Fruit fly (Drosophila melanogaster) whole organism, embryonic: Measurements from ENCODE around the gene Tps1.

Experiments used
- Adf1 ChIP-seq: fragments of 200-800 bp; sonication (Bioruptor generic); IDR thresholded peaks from 2 replicates; pipeline ENCODE4 v1.3.6; 2022; ENCODE audit warnings: missing biosample characterization, missing genetic modification characterization
- Aef1 ChIP-seq: fragments of 200-800 bp; sonication (Bioruptor generic); IDR thresholded peaks from 3 replicates; pipeline ENCODE4 v1.3.6; 2022; ENCODE audit warnings: missing biosample characterization, missing genetic modification characterization
- Atf6 ChIP-seq: fragments of 200-800 bp; sonication (Bioruptor generic); IDR thresholded peaks from 2 replicates; pipeline ENCODE4 v1.3.6; 2022; ENCODE audit warnings: missing biosample characterization, missing genetic modification characterization
- B-H2 ChIP-seq: fragments of 200-800 bp; sonication (Bioruptor generic); optimal IDR thresholded peaks from 2 replicates; lab custom pipeline; 2018; ENCODE audit warnings: missing biosample characterization, mild to moderate bottlenecking, missing genetic modification characterization
- BtbVII ChIP-seq: fragments of 200-800 bp; sonication (Bioruptor generic); optimal IDR thresholded peaks from 3 replicates; lab custom pipeline; 2017; ENCODE audit warnings: missing biosample characterization, mild to moderate bottlenecking, missing genetic modification characterization
- CG11398 ChIP-seq: fragments of 200-800 bp; sonication (Bioruptor generic); optimal IDR thresholded peaks from 2 replicates; lab custom pipeline; 2016; ENCODE audit warnings: missing biosample characterization, missing genetic modification characterization
- CG12299 ChIP-seq: fragments of 200-800 bp; sonication (Bioruptor generic); optimal IDR thresholded peaks from 2 replicates; lab custom pipeline; 2018; ENCODE audit warnings: missing biosample characterization, mild to moderate bottlenecking, missing genetic modification characterization
- CG12769 ChIP-seq: fragments of 200-800 bp; sonication (Bioruptor generic); optimal IDR thresholded peaks from 2 replicates; lab custom pipeline; 2019; ENCODE audit warnings: missing biosample characterization, mild to moderate bottlenecking, missing genetic modification characterization, moderate library complexity
- CG13624 ChIP-seq: fragments of 200-800 bp; sonication (Bioruptor generic); optimal IDR thresholded peaks from 2 replicates; lab custom pipeline; 2016; ENCODE audit warnings: missing biosample characterization, missing genetic modification characterization
- CG14441 ChIP-seq: fragments of 200-800 bp; sonication (Bioruptor generic); IDR thresholded peaks from 2 replicates; pipeline ENCODE4 v1.3.6; 2022; ENCODE audit warnings: missing biosample characterization, missing genetic modification characterization
- CG1792 ChIP-seq: fragments of 200-800 bp; sonication (Bioruptor generic); optimal IDR thresholded peaks from 2 replicates; lab custom pipeline; 2016; ENCODE audit warnings: missing biosample characterization, missing genetic modification characterization
- CG2120 ChIP-seq: fragments of 200-800 bp; sonication (Bioruptor generic); optimal IDR thresholded peaks from 3 replicates; lab custom pipeline; 2016; ENCODE audit warnings: missing biosample characterization, missing genetic modification characterization
- CG3838 ChIP-seq: fragments of 200-800 bp; sonication (Bioruptor generic); optimal IDR thresholded peaks from 3 replicates; lab custom pipeline; 2016; ENCODE audit warnings: missing biosample characterization, missing genetic modification characterization
- CG4424 ChIP-seq: fragments of 200-800 bp; sonication (Bioruptor generic); optimal IDR thresholded peaks from 3 replicates; lab custom pipeline; 2016; ENCODE audit warnings: missing biosample characterization, missing genetic modification characterization
- CG5180 ChIP-seq: fragments of 200-800 bp; sonication (Bioruptor generic); optimal IDR thresholded peaks from 3 replicates; lab custom pipeline; 2017; ENCODE audit warnings: missing biosample characterization, missing genetic modification characterization, mild to moderate bottlenecking, moderate library complexity, missing genetic modification reagents
- CG7372 ChIP-seq: fragments of 200-800 bp; sonication (Bioruptor generic); IDR thresholded peaks from 2 replicates; pipeline ENCODE4 v1.3.6; 2022; ENCODE audit warnings: missing biosample characterization, missing genetic modification characterization
- CG8089 ChIP-seq: fragments of 200-800 bp; sonication (Bioruptor generic); optimal IDR thresholded peaks from 3 replicates; lab custom pipeline; 2016; ENCODE audit warnings: missing biosample characterization, missing genetic modification characterization
- CG8924 ChIP-seq: fragments of 200-800 bp; optimal IDR thresholded peaks from 3 replicates; lab custom pipeline; 2019; ENCODE audit warnings: missing biosample characterization, mild to moderate bottlenecking, missing genetic modification characterization, moderate library complexity
- CG9727 ChIP-seq: fragments of 200-800 bp; sonication (Bioruptor generic); optimal IDR thresholded peaks from 3 replicates; lab custom pipeline; 2017; ENCODE audit warnings: missing biosample characterization, mild to moderate bottlenecking, missing genetic modification characterization
- CHES-1-like ChIP-seq: fragments of 200-800 bp; sonication (Bioruptor generic); optimal IDR thresholded peaks from 2 replicates; lab custom pipeline; 2016; ENCODE audit warnings: missing biosample characterization, missing genetic modification characterization
- CkIIα-i1 ChIP-seq: fragments of 200-800 bp; sonication (Bioruptor generic); IDR thresholded peaks from 2 replicates; pipeline ENCODE4 v1.3.6; 2022; ENCODE audit warnings: missing biosample characterization, missing genetic modification characterization
- HLH54F ChIP-seq: fragments of 200-800 bp; sonication (Bioruptor generic); optimal IDR thresholded peaks from 3 replicates; lab custom pipeline; 2016; ENCODE audit warnings: missing biosample characterization, missing genetic modification characterization
- Hr51 ChIP-seq, 2 experiments: fragments of 200-800 bp; sonication (Bioruptor generic); optimal IDR thresholded peaks; 2 replicates in 1 of 2; 3 replicates in 1 of 2; lab custom pipeline; 2016 to 2018; ENCODE audit warnings: missing biosample characterization in 2 of 2, missing genetic modification characterization in 2 of 2, mild to moderate bottlenecking in 1 of 2, moderate library complexity in 1 of 2
- Lim3 ChIP-seq: fragments of 200-800 bp; sonication (Bioruptor generic); IDR thresholded peaks from 2 replicates; pipeline ENCODE4 v1.3.6; 2022; ENCODE audit warnings: missing biosample characterization, missing genetic modification characterization
- NfI ChIP-seq: fragments of 200-800 bp; sonication (Bioruptor generic); optimal IDR thresholded peaks from 3 replicates; lab custom pipeline; 2018; ENCODE audit warnings: missing biosample characterization, mild to moderate bottlenecking, missing genetic modification characterization, moderate library complexity
- Oli ChIP-seq: fragments of 200-800 bp; sonication (Bioruptor generic); optimal IDR thresholded peaks from 2 replicates; lab custom pipeline; 2018; ENCODE audit warnings: missing biosample characterization, mild to moderate bottlenecking, missing genetic modification characterization, moderate library complexity
- Poxn ChIP-seq: fragments of 200-800 bp; sonication (Bioruptor generic); IDR thresholded peaks from 2 replicates; pipeline ENCODE4 v1.3.6; 2022; ENCODE audit warnings: missing biosample characterization, missing genetic modification characterization
- Ptx1 ChIP-seq: fragments of 200-800 bp; sonication (Bioruptor generic); IDR thresholded peaks from 2 replicates; pipeline ENCODE4 v1.3.6; 2022; ENCODE audit warnings: missing biosample characterization, missing genetic modification characterization
- Sox100B ChIP-seq: fragments of 200-800 bp; sonication (Bioruptor generic); optimal IDR thresholded peaks from 3 replicates; lab custom pipeline; 2018; ENCODE audit warnings: missing biosample characterization, mild to moderate bottlenecking, missing genetic modification characterization
- Spps ChIP-seq: fragments of 200-800 bp; sonication (Bioruptor generic); optimal IDR thresholded peaks from 2 replicates; lab custom pipeline; 2018; ENCODE audit warnings: missing biosample characterization, mild to moderate bottlenecking, missing genetic modification characterization
- Xrp1 ChIP-seq: fragments of 200-800 bp; sonication (Bioruptor generic); IDR thresholded peaks from 2 replicates; pipeline ENCODE4 v1.3.6; 2022; ENCODE audit warnings: missing biosample characterization, missing genetic modification characterization
- cad ChIP-seq: fragments of >200 bp; optimal IDR thresholded peaks from 2 replicates; lab custom pipeline; 2017; ENCODE audit warnings: missing biosample characterization, missing genetic modification characterization
- cato ChIP-seq: fragments of 200-800 bp; sonication (Bioruptor generic); optimal IDR thresholded peaks from 2 replicates; lab custom pipeline; 2016; ENCODE audit warnings: missing biosample characterization, missing genetic modification characterization, borderline replicate concordance
- corto ChIP-seq: fragments of 200-800 bp; sonication (Bioruptor generic); optimal IDR thresholded peaks from 2 replicates; lab custom pipeline; 2016; ENCODE audit warnings: missing biosample characterization, mild to moderate bottlenecking, missing genetic modification characterization, moderate library complexity
- croc ChIP-seq: fragments of 200-800 bp; sonication (Bioruptor generic); conservative IDR thresholded peaks from 3 replicates; pipeline ENCODE4 v1.3.6; 2022; ENCODE audit warnings: missing biosample characterization, missing genetic modification characterization
- dm ChIP-seq: fragments of 200-800 bp; sonication (Bioruptor generic); optimal IDR thresholded peaks from 3 replicates; lab custom pipeline; 2016; ENCODE audit warnings: missing biosample characterization, missing genetic modification characterization
- dpn ChIP-seq, 2 experiments: fragments of 200-800 bp; sonication (Bioruptor generic); optimal IDR thresholded peaks; 3 replicates each; lab custom pipeline; 2016; ENCODE audit warnings: missing biosample characterization in 2 of 2, missing genetic modification characterization in 2 of 2
- grau ChIP-seq: fragments of 200-800 bp; optimal IDR thresholded peaks from 3 replicates; lab custom pipeline; 2019; ENCODE audit warnings: missing biosample characterization, mild to moderate bottlenecking, missing genetic modification characterization, moderate library complexity
- grn ChIP-seq: fragments of 200-800 bp; sonication (Bioruptor generic); optimal IDR thresholded peaks from 3 replicates; lab custom pipeline; 2017; ENCODE audit warnings: missing biosample characterization, missing genetic modification characterization
- h ChIP-seq: fragments of >200 bp; optimal IDR thresholded peaks from 2 replicates; lab custom pipeline; 2017
- her ChIP-seq: fragments of 200-800 bp; sonication (Bioruptor generic); optimal IDR thresholded peaks from 2 replicates; lab custom pipeline; 2016; ENCODE audit warnings: missing biosample characterization, missing genetic modification characterization
- jing ChIP-seq: fragments of 200-800 bp; sonication (Bioruptor generic); optimal IDR thresholded peaks from 2 replicates; lab custom pipeline; 2018; ENCODE audit warnings: missing biosample characterization, mild to moderate bottlenecking, missing genetic modification characterization
- ken ChIP-seq: fragments of 200-800 bp; sonication (Bioruptor generic); IDR thresholded peaks from 3 replicates; pipeline ENCODE4 v1.3.6; 2022; ENCODE audit warnings: missing biosample characterization, missing genetic modification characterization
- klu ChIP-seq: fragments of 200-800 bp; sonication (Bioruptor generic); IDR thresholded peaks from 2 replicates; pipeline ENCODE4 v1.3.6; 2022; ENCODE audit warnings: missing biosample characterization, missing genetic modification characterization
- nerfin-2 ChIP-seq: fragments of 200-800 bp; sonication (Bioruptor generic); IDR thresholded peaks from 2 replicates; pipeline ENCODE4 v1.3.6; 2022; ENCODE audit warnings: missing biosample characterization, missing genetic modification characterization; ENCODE audit not compliant: partially characterized antibody
- peb ChIP-seq: fragments of 200-800 bp; sonication (Bioruptor generic); IDR thresholded peaks from 2 replicates; pipeline ENCODE4 v1.3.6; 2022; ENCODE audit warnings: missing biosample characterization, missing genetic modification characterization
- pros ChIP-seq: fragments of 200-800 bp; sonication (Bioruptor generic); optimal IDR thresholded peaks from 3 replicates; lab custom pipeline; 2019; ENCODE audit warnings: missing biosample characterization, mild to moderate bottlenecking, missing genetic modification characterization, moderate library complexity
- sna ChIP-seq: fragments of 200-800 bp; sonication (Bioruptor generic); IDR thresholded peaks from 2 replicates; pipeline ENCODE4 v1.3.6; 2022; ENCODE audit warnings: missing biosample characterization, missing genetic modification characterization; ENCODE audit not compliant: partially characterized antibody
- unc-4 ChIP-seq: fragments of 200-800 bp; sonication (Bioruptor generic); IDR thresholded peaks from 2 replicates; pipeline ENCODE4 v1.3.6; 2022; ENCODE audit warnings: missing biosample characterization, missing genetic modification characterization; ENCODE audit not compliant: partially characterized antibody
- wdn ChIP-seq: fragments of 200-800 bp; sonication (Bioruptor generic); IDR thresholded peaks from 2 replicates; pipeline ENCODE4 v1.3.6; 2022; ENCODE audit warnings: missing biosample characterization, missing genetic modification characterization

The Tps1 gene

dm6 chr2L:4440881-4441737 lies 53.0 kb downstream of the Tps1 start, which contains the start of gene CG15431 (continued):
- no peak for TF ChIP-seq wdn (GFP tag; lab: Robert Waterston, UW)
- TF ChIP-seq CG7372 (GFP tag; lab: Robert Waterston, UW) = peak; percentile 51
- TF ChIP-seq cato = no peak
- TF ChIP-seq corto = no peak
- peak; percentile 47 for TF ChIP-seq dpn (GFP tag; optimal IDR thresholded peaks at IDR 0.05; lab: Kevin White, UChicago)
- peak; percentile 52 to 62 for TF ChIP-seq Hr51 (GFP tag; optimal IDR thresholded peaks at IDR 0.05; lab: Kevin White, UChicago)
- TF ChIP-seq unc-4 (GFP tag; lab: Robert Waterston, UW) = no peak
- peak; percentile 56 for TF ChIP-seq CG8924 (tag; lab: Kevin White, UChicago)
- TF ChIP-seq klu (GFP tag; lab: Robert Waterston, UW) = peak; percentile 57
- peak; percentile 59 for TF ChIP-seq CG5180
- TF ChIP-seq CG12299 = peak; percentile 56
- no peak for TF ChIP-seq dm
- no peak for TF ChIP-seq CG11398 (GFP tag; lab: Kevin White, UChicago)
- TF ChIP-seq CG12769 (tag; lab: Kevin White, UChicago) = no peak
- peak; percentile 65; the same call in 1 of the 2 replicates for TF ChIP-seq CkIIα-i1 (GFP tag; lab: Robert Waterston, UW)
- TF ChIP-seq ken (GFP tag; lab: Robert Waterston, UW) = 0 out of 3 replicates have a peak, but pooled peaks have one; percentile 42
- TF ChIP-seq CG2120 (GFP tag; lab: Kevin White, UChicago) = peak; percentile 75
- TF ChIP-seq Atf6 = peak; percentile 80
- peak; percentile 44 for TF ChIP-seq CG9727 (GFP tag; lab: Kevin White, UChicago)
- TF ChIP-seq pros (GFP tag; lab: Kevin White, UChicago) = no peak
- TF ChIP-seq Sox100B (GFP tag; lab: Kevin White, UChicago) = no peak
- peak; percentile 11 for TF ChIP-seq jing (GFP tag; lab: Kevin White, UChicago)
- peak; percentile 46 for TF ChIP-seq HLH54F (GFP tag; lab: Kevin White, UChicago)
- TF ChIP-seq Aef1 (GFP tag; lab: Robert Waterston, UW) = peak; percentile 46; the same call in 2 of the 3 replicates
- TF ChIP-seq grau (tag; lab: Kevin White, UChicago) = peak; percentile 61
- TF ChIP-seq B-H2 (GFP tag; lab: Kevin White, UChicago) = peak; percentile 15
- no peak for TF ChIP-seq CHES-1-like (GFP tag; lab: Kevin White, UChicago)
- peak; percentile 42; the same call in 1 of the 2 replicates for TF ChIP-seq Adf1 (GFP tag; lab: Robert Waterston, UW)
- peak; percentile 75 for TF ChIP-seq Ptx1 (GFP tag; lab: Robert Waterston, UW)
- peak; percentile 23; the same call in 1 of the 3 replicates for TF ChIP-seq croc (GFP tag; lab: Robert Waterston, UW)
- TF ChIP-seq Spps (tag; lab: Kevin White, UChicago) = no peak
- TF ChIP-seq CG8089 (GFP tag; lab: Kevin White, UChicago) = no peak
- TF ChIP-seq nerfin-2 (GFP tag; lab: Robert Waterston, UW) = no peak
- TF ChIP-seq sna (GFP tag; lab: Robert Waterston, UW) = no peak
- no peak for TF ChIP-seq cad (GFP tag; lab: Kevin White, UChicago)
- peak; percentile 25 for TF ChIP-seq CG13624 (GFP tag; lab: Kevin White, UChicago)
- no peak for TF ChIP-seq CG1792 (GFP tag; lab: Kevin White, UChicago)
- TF ChIP-seq Xrp1 (GFP tag; lab: Robert Waterston, UW) = peak; percentile 57
- TF ChIP-seq Oli (tag; lab: Kevin White, UChicago) = peak; percentile 53
- TF ChIP-seq Lim3 = no peak
- TF ChIP-seq CG4424 = peak; percentile 17
- TF ChIP-seq Poxn (GFP tag; lab: Robert Waterston, UW) = no peak
- peak; percentile 60 for TF ChIP-seq CG14441 (GFP tag; lab: Robert Waterston, UW)
- TF ChIP-seq BtbVII (GFP tag; lab: Kevin White, UChicago) = peak; percentile 43
- no peak for TF ChIP-seq grn
- no peak for TF ChIP-seq peb (GFP tag; lab: Robert Waterston, UW)
- TF ChIP-seq her (GFP tag; lab: Kevin White, UChicago) = no peak
- TF ChIP-seq CG3838 (GFP tag; lab: Kevin White, UChicago) = no peak
- TF ChIP-seq NfI (GFP tag; lab: Kevin White, UChicago) = peak; percentile 67
- TF ChIP-seq h (lab: Kevin White, UChicago) = no peak
